Worm (Caenorhabditis elegans) whole organism, young adult: Measurements from ENCODE around the gene nhr-157.

Experiments
- B0019.2 ChIP-seq: fragments of 200-800 bp; sonication (Bioruptor generic); conservative IDR thresholded peaks from 2 replicates; pipeline ENCODE4 v1.3.6; 2022; ENCODE audit warnings: missing genetic modification reagents, missing genetic modification characterization, missing compliant biosample characterization
- B0261.1 ChIP-seq: sonication (generic microtip); optimal IDR thresholded peaks from 2 replicates; lab custom pipeline; 2016; ENCODE audit warnings: mild to moderate bottlenecking, missing genetic modification characterization, moderate library complexity, missing compliant biosample characterization
- B0336.3 ChIP-seq: fragments of 200-800 bp; sonication (Bioruptor generic); IDR thresholded peaks from 2 replicates; pipeline ENCODE4 v1.3.6; 2022; ENCODE audit warnings: missing genetic modification characterization, missing compliant biosample characterization
- F10E7.11 ChIP-seq: sonication (generic microtip); optimal IDR thresholded peaks from 2 replicates; lab custom pipeline; 2017; ENCODE audit warnings: mild to moderate bottlenecking, missing genetic modification characterization, moderate library complexity, missing compliant biosample characterization
- F33H1.4 ChIP-seq: fragments of 200-800 bp; sonication (Bioruptor generic); IDR thresholded peaks from 2 replicates; pipeline ENCODE4 v1.3.6; 2022; ENCODE audit warnings: missing genetic modification reagents, missing genetic modification characterization, missing compliant biosample characterization
- F49E8.2 ChIP-seq: sonication (generic microtip); optimal IDR thresholded peaks from 3 replicates; lab custom pipeline; 2017; ENCODE audit warnings: missing genetic modification characterization, mild to moderate bottlenecking, missing compliant biosample characterization, antibody characterized with exemption, moderate library complexity; ENCODE audit not compliant: insufficient read depth
- F55B11.4 ChIP-seq: sonication (generic microtip); optimal IDR thresholded peaks from 2 replicates; lab custom pipeline; 2016; ENCODE audit warnings: missing compliant biosample characterization, missing genetic modification characterization, borderline replicate concordance; ENCODE audit not compliant: insufficient read depth
- K11D2.4 ChIP-seq: fragments of 200-800 bp; sonication (Bioruptor generic); IDR thresholded peaks from 2 replicates; pipeline ENCODE4 v1.3.6; 2022; ENCODE audit warnings: missing genetic modification reagents, missing genetic modification characterization, missing compliant biosample characterization
- K12H6.12 ChIP-seq: fragments of 200-800 bp; sonication (Bioruptor generic); optimal IDR thresholded peaks from 2 replicates; lab custom pipeline; 2018; ENCODE audit warnings: mild to moderate bottlenecking, missing genetic modification characterization, missing compliant biosample characterization
- Y56A3A.18 ChIP-seq: fragments of 200-800 bp; sonication (Bioruptor generic); IDR thresholded peaks from 2 replicates; pipeline ENCODE4 v1.3.6; 2022; ENCODE audit warnings: missing genetic modification reagents, missing genetic modification characterization, missing compliant biosample characterization
- aptf-3 ChIP-seq: fragments of 200-800 bp; sonication (Bioruptor generic); IDR thresholded peaks from 2 replicates; pipeline ENCODE4 v1.3.6; 2022; ENCODE audit warnings: missing genetic modification characterization, missing compliant biosample characterization
- bed-2 ChIP-seq: fragments of 200-800 bp; sonication (Bioruptor generic); IDR thresholded peaks from 2 replicates; pipeline ENCODE4 v1.3.6; 2022; ENCODE audit warnings: missing genetic modification reagents, missing genetic modification characterization, missing compliant biosample characterization
- ceh-79 ChIP-seq: sonication (generic microtip); optimal IDR thresholded peaks from 2 replicates; lab custom pipeline; 2017; ENCODE audit warnings: mild to moderate bottlenecking, missing genetic modification characterization, missing compliant biosample characterization
- chd-7 ChIP-seq: sonication (generic microtip); optimal IDR thresholded peaks from 2 replicates; lab custom pipeline; 2016; ENCODE audit warnings: mild to moderate bottlenecking, missing genetic modification characterization, moderate library complexity, missing compliant biosample characterization
- dpl-1 ChIP-seq: fragments of 150-350 bp; optimal IDR thresholded peaks from 2 replicates; lab custom pipeline; 2014; ENCODE audit warnings: missing biosample characterization, missing genetic modification reagents, missing genetic modification characterization
- egl-18 ChIP-seq: fragments of 200-800 bp; sonication (Bioruptor generic); IDR thresholded peaks from 2 replicates; pipeline ENCODE4 v1.3.6; 2022; ENCODE audit warnings: missing genetic modification reagents, missing genetic modification characterization, missing compliant biosample characterization
- egl-44 ChIP-seq: fragments of 200-800 bp; sonication (Bioruptor generic); IDR thresholded peaks from 2 replicates; pipeline ENCODE4 v1.3.6; 2022; ENCODE audit warnings: missing genetic modification reagents, missing genetic modification characterization, missing compliant biosample characterization
- egrh-3 ChIP-seq: fragments of 200-800 bp; sonication (Bioruptor generic); IDR thresholded peaks from 2 replicates; pipeline ENCODE4 v1.3.6; 2022; ENCODE audit warnings: missing genetic modification reagents, missing genetic modification characterization, missing compliant biosample characterization
- fkh-3 ChIP-seq: sonication (generic microtip); optimal IDR thresholded peaks from 2 replicates; lab custom pipeline; 2016; ENCODE audit warnings: mild to moderate bottlenecking, missing genetic modification characterization, missing compliant biosample characterization
- hmg-1.2 ChIP-seq: fragments of 200-800 bp; sonication (Bioruptor generic); IDR thresholded peaks from 2 replicates; pipeline ENCODE4 v1.3.6; 2022; ENCODE audit warnings: missing genetic modification reagents, missing genetic modification characterization, missing compliant biosample characterization
- lag-1 ChIP-seq: fragments of 200-800 bp; sonication (Bioruptor generic); IDR thresholded peaks from 2 replicates; pipeline ENCODE4 v1.3.6; 2022; ENCODE audit warnings: missing genetic modification reagents, missing genetic modification characterization, missing compliant biosample characterization
- lin-26 ChIP-seq: fragments of 200-800 bp; sonication (Bioruptor generic); IDR thresholded peaks from 2 replicates; pipeline ENCODE4 v1.3.6; 2022; ENCODE audit warnings: missing genetic modification reagents, missing genetic modification characterization, missing compliant biosample characterization
- lin-35 ChIP-seq, 3 experiments: fragments of 150-350 bp in 2 of 3; sonication (generic microtip) in 1 of 3; optimal IDR thresholded peaks; 2 replicates each; lab custom pipeline; 2014 to 2018; ENCODE audit warnings: missing biosample characterization in 3 of 3, missing genetic modification characterization in 3 of 3, missing genetic modification reagents in 3 of 3
- lsy-27 ChIP-seq: sonication (generic microtip); optimal IDR thresholded peaks from 2 replicates; lab custom pipeline; 2017; ENCODE audit warnings: missing genetic modification characterization, mild to moderate bottlenecking, missing compliant biosample characterization, antibody characterized with exemption, missing genotype, borderline replicate concordance; ENCODE audit not compliant: insufficient read depth
- madf-3 ChIP-seq: fragments of 200-800 bp; sonication (Bioruptor generic); IDR thresholded peaks from 2 replicates; pipeline ENCODE4 v1.3.6; 2022; ENCODE audit warnings: missing genetic modification reagents, missing genetic modification characterization, missing compliant biosample characterization
- mes-4 ChIP-seq: sonication (generic microtip); optimal IDR thresholded peaks from 2 replicates; lab custom pipeline; 2016; ENCODE audit warnings: missing genotype, missing genetic modification characterization, missing compliant biosample characterization
- mxl-1 ChIP-seq: sonication (generic microtip); optimal IDR thresholded peaks from 2 replicates; lab custom pipeline; 2016; ENCODE audit warnings: missing genetic modification characterization, missing compliant biosample characterization
- nhr-27 ChIP-seq: fragments of 200-800 bp; sonication (Bioruptor generic); optimal IDR thresholded peaks from 2 replicates; lab custom pipeline; 2018; ENCODE audit warnings: mild to moderate bottlenecking, missing genetic modification characterization, moderate library complexity, missing compliant biosample characterization
- rec-8 ChIP-seq, 2 experiments: sonication (generic microtip); optimal IDR thresholded peaks; 2 replicates each; lab custom pipeline; 2016; ENCODE audit warnings: mild to moderate bottlenecking in 2 of 2, missing genetic modification characterization in 2 of 2, missing genetic modification reagents in 2 of 2, missing genotype in 2 of 2, missing biosample characterization in 1 of 2, missing compliant biosample characterization in 1 of 2, moderate library complexity in 1 of 2
- repo-1 ChIP-seq: sonication (generic microtip); optimal IDR thresholded peaks from 2 replicates; lab custom pipeline; 2017; ENCODE audit warnings: mild to moderate bottlenecking, missing genetic modification characterization, missing compliant biosample characterization
- sdz-38 ChIP-seq: sonication (generic microtip); optimal IDR thresholded peaks from 2 replicates; lab custom pipeline; 2016; ENCODE audit warnings: missing genotype, missing genetic modification characterization, missing compliant biosample characterization
- tlf-1 ChIP-seq: fragments of 200-800 bp; sonication (Bioruptor generic); optimal IDR thresholded peaks from 2 replicates; lab custom pipeline; 2018; ENCODE audit warnings: mild to moderate bottlenecking, missing genetic modification characterization, missing compliant biosample characterization
- unc-62 ChIP-seq: fragments of 150-350 bp; optimal IDR thresholded peaks from 2 replicates; lab custom pipeline; 2014; ENCODE audit warnings: missing biosample characterization, missing genetic modification reagents, missing genetic modification characterization
- ztf-18 ChIP-seq: sonication (generic microtip); optimal IDR thresholded peaks from 2 replicates; lab custom pipeline; 2016; ENCODE audit warnings: missing genotype, mild to moderate bottlenecking, missing genetic modification characterization, missing compliant biosample characterization
- ztf-22 ChIP-seq: fragments of 200-800 bp; sonication (Bioruptor generic); optimal IDR thresholded peaks from 2 replicates; lab custom pipeline; 2018; ENCODE audit warnings: mild to moderate bottlenecking, missing genetic modification characterization, moderate library complexity, missing compliant biosample characterization
- ztf-25 ChIP-seq: fragments of 200-800 bp; sonication (Bioruptor generic); IDR thresholded peaks from 2 replicates; pipeline ENCODE4 v1.3.6; 2022; ENCODE audit warnings: missing genetic modification reagents, missing genetic modification characterization, missing compliant biosample characterization
- ztf-26 ChIP-seq: sonication (generic microtip); optimal IDR thresholded peaks from 2 replicates; lab custom pipeline; 2017; ENCODE audit warnings: missing genetic modification characterization, missing compliant biosample characterization
- ztf-3 ChIP-seq: fragments of 200-800 bp; sonication (Bioruptor generic); optimal IDR thresholded peaks from 2 replicates; lab custom pipeline; 2018; ENCODE audit warnings: mild to moderate bottlenecking, missing genetic modification characterization, missing compliant biosample characterization

nhr-157 gene

ce11 chrV:3878223-3878622, 9.4 kb upstream of the nhr-157 start, which contains the start of gene nhr-159 (continued):
- TF ChIP-seq unc-62 (GFP tag; lab: Kevin White, UChicago), result no peak
- no peak for TF ChIP-seq lin-35 (GFP tag; optimal IDR thresholded peaks at IDR 0.05; lab: Kevin White, UChicago)
- TF ChIP-seq Y56A3A.18 (GFP tag; lab: Robert Waterston, UW), result no peak
- TF ChIP-seq, all 124 proteins: peak for 0

ce11 chrV:3877242-3877641, 8.4 kb upstream of the nhr-157 start:
- no peak for TF ChIP-seq aptf-3
- TF ChIP-seq unc-62 (GFP tag; lab: Kevin White, UChicago), result no peak
- no peak for TF ChIP-seq ztf-22 (GFP tag; lab: Kevin White, UChicago)
- TF ChIP-seq egl-18 (GFP tag; lab: Robert Waterston, UW), result no peak
- TF ChIP-seq hmg-1.2 (GFP tag; lab: Robert Waterston, UW), result no peak
- TF ChIP-seq sdz-38 (tag; lab: Kevin White, UChicago), result no peak
- TF ChIP-seq B0019.2 (GFP tag; lab: Robert Waterston, UW), result no peak
- TF ChIP-seq fkh-3, result no peak
- TF ChIP-seq ztf-25 (GFP tag; lab: Robert Waterston, UW), result no peak
- no peak for TF ChIP-seq F49E8.2 (tag; lab: Kevin White, UChicago)
- TF ChIP-seq lin-26 (GFP tag; lab: Robert Waterston, UW), result no peak

ce11 chrV:3874102-3874744, 5.4 kb upstream of the nhr-157 start, which contains the start of gene nhr-158:
Gene nhr-158, minus strand, starts transcription at chrV:3874152.
- no peak for TF ChIP-seq dpl-1 (GFP tag; lab: Kevin White, UChicago)
- no peak for TF ChIP-seq F33H1.4 (GFP tag; lab: Robert Waterston, UW)
- no peak for TF ChIP-seq tlf-1 (GFP tag; lab: Kevin White, UChicago)
- no peak for TF ChIP-seq egrh-3
- no peak for TF ChIP-seq ceh-79 (tag; lab: Kevin White, UChicago)
- no peak for TF ChIP-seq unc-62 (GFP tag; lab: Kevin White, UChicago)
- TF ChIP-seq F49E8.2 (tag; lab: Kevin White, UChicago), result no peak

- no peak for TF ChIP-seq egl-44 (GFP tag; lab: Robert Waterston, UW)
- TF ChIP-seq F55B11.4 (tag; lab: Kevin White, UChicago), result no peak
- TF ChIP-seq chd-7, result no peak
- no peak for TF ChIP-seq lin-35 (GFP tag; optimal IDR thresholded peaks at IDR 0.05; lab: Kevin White, UChicago)
- TF ChIP-seq fkh-3, result no peak
- TF ChIP-seq madf-3 (GFP tag; lab: Robert Waterston, UW), result no peak
- no peak for TF ChIP-seq lsy-27 (tag; lab: Kevin White, UChicago)
- no peak for TF ChIP-seq ztf-18 (tag; lab: Kevin White, UChicago)
- no peak for TF ChIP-seq egl-18 (GFP tag; lab: Robert Waterston, UW)
- no peak for TF ChIP-seq K11D2.4 (GFP tag; lab: Robert Waterston, UW)
- TF ChIP-seq tlf-1 (GFP tag; lab: Kevin White, UChicago), result no peak
- TF ChIP-seq nhr-27 (tag; lab: Kevin White, UChicago), result no peak
- no peak for TF ChIP-seq F33H1.4 (GFP tag; lab: Robert Waterston, UW)
- TF ChIP-seq ztf-3, result no peak
- TF ChIP-seq lag-1, result no peak
- no peak for TF ChIP-seq mes-4 (tag; lab: Kevin White, UChicago)
- no peak for TF ChIP-seq ztf-25 (GFP tag; lab: Robert Waterston, UW)
These were observed 1.6 kb upstream of the nhr-157 start for ce11 chrV:3870359-3870758.

ce11 chrV:3865273-3865672, 3.5 kb downstream of the nhr-157 start:
- TF ChIP-seq nhr-27 (tag; lab: Kevin White, UChicago) (no peak), rec-8 (tag; optimal IDR thresholded peaks at IDR 0.05; lab: Kevin White, UChicago) (no peak), F10E7.11 (no peak), repo-1 (tag; lab: Kevin White, UChicago) (no peak), Y56A3A.18 (GFP tag; lab: Robert Waterston, UW) (no peak), mxl-1 (tag; lab: Kevin White, UChicago) (no peak), K12H6.12 (no peak), B0336.3 (no peak), B0261.1 (tag; lab: Kevin White, UChicago) (no peak), egl-44 (GFP tag; lab: Robert Waterston, UW) (no peak), ztf-25 (GFP tag; lab: Robert Waterston, UW) (no peak), egl-18 (GFP tag; lab: Robert Waterston, UW) (no peak), ztf-26 (tag; lab: Kevin White, UChicago) (no peak), ztf-3 (no peak), bed-2 (no peak)
